Fruit fly (Drosophila melanogaster) whole organism, prepupa: ENCODE measurements around the gene Tusp.

ENCODE experiments used
- Blimp-1 ChIP-seq: fragments of 200-800 bp; sonication (Bioruptor generic); optimal IDR thresholded peaks from 3 replicates; lab custom pipeline; 2017; ENCODE audit warnings: missing biosample characterization, missing genetic modification characterization, mild to moderate bottlenecking, moderate library complexity, missing genetic modification reagents
- CG10631 ChIP-seq: fragments of 200-800 bp; sonication (Bioruptor generic); optimal IDR thresholded peaks from 2 replicates; lab custom pipeline; 2016; ENCODE audit warnings: missing biosample characterization, missing genetic modification characterization
- CG10669 ChIP-seq: fragments of 200-800 bp; sonication (Bioruptor generic); optimal IDR thresholded peaks from 3 replicates; lab custom pipeline; 2018; ENCODE audit warnings: missing biosample characterization, mild to moderate bottlenecking, missing genetic modification characterization, moderate library complexity
- CG11294 ChIP-seq: fragments of 200-800 bp; sonication (Bioruptor generic); IDR thresholded peaks from 2 replicates; pipeline ENCODE4 v1.3.6; 2022; ENCODE audit warnings: missing biosample characterization, missing genetic modification characterization
- CG11902 ChIP-seq: fragments of 200-800 bp; sonication (Bioruptor generic); optimal IDR thresholded peaks from 3 replicates; lab custom pipeline; 2016; ENCODE audit warnings: missing biosample characterization, missing genetic modification characterization
- CG15336 ChIP-seq: fragments of 200-800 bp; sonication (Bioruptor generic); IDR thresholded peaks from 2 replicates; pipeline ENCODE4 v1.3.6; 2022; ENCODE audit warnings: missing biosample characterization, missing genetic modification characterization
- CG16779 ChIP-seq: fragments of 200-800 bp; sonication (Bioruptor generic); optimal IDR thresholded peaks from 3 replicates; lab custom pipeline; 2017; ENCODE audit warnings: missing biosample characterization, mild to moderate bottlenecking, missing genetic modification characterization
- CG3032 ChIP-seq: fragments of 200-800 bp; optimal IDR thresholded peaks from 2 replicates; lab custom pipeline; 2019; ENCODE audit warnings: missing biosample characterization, mild to moderate bottlenecking, missing genetic modification characterization, moderate library complexity
- CG34406 ChIP-seq: fragments of 200-800 bp; sonication (Bioruptor generic); optimal IDR thresholded peaks from 3 replicates; lab custom pipeline; 2016; ENCODE audit warnings: missing biosample characterization, missing genetic modification characterization
- CG4318 ChIP-seq: fragments of 200-800 bp; sonication (Bioruptor generic); optimal IDR thresholded peaks from 3 replicates; lab custom pipeline; 2017; ENCODE audit warnings: missing biosample characterization, mild to moderate bottlenecking, missing genetic modification characterization
- CG6163 ChIP-seq: fragments of 200-800 bp; sonication (Bioruptor generic); IDR thresholded peaks from 3 replicates; pipeline ENCODE4 v1.3.6; 2022; ENCODE audit warnings: missing biosample characterization, missing genetic modification characterization
- CG6276 ChIP-seq: fragments of 200-800 bp; sonication (Bioruptor generic); optimal IDR thresholded peaks from 2 replicates; lab custom pipeline; 2017; ENCODE audit warnings: missing biosample characterization, mild to moderate bottlenecking, missing genetic modification characterization
- CG6792 ChIP-seq: fragments of 200-800 bp; sonication (Bioruptor generic); optimal IDR thresholded peaks from 3 replicates; lab custom pipeline; 2016; ENCODE audit warnings: missing biosample characterization, missing genetic modification characterization
- CG6854 ChIP-seq: fragments of 200-800 bp; sonication (Bioruptor generic); optimal IDR thresholded peaks from 2 replicates; lab custom pipeline; 2017; ENCODE audit warnings: missing biosample characterization, mild to moderate bottlenecking, missing genetic modification characterization
- CG8119 ChIP-seq: fragments of 200-800 bp; sonication (Bioruptor generic); IDR thresholded peaks from 3 replicates; pipeline ENCODE4 v1.3.6; 2022; ENCODE audit warnings: missing biosample characterization, missing genetic modification characterization
- CG9139 ChIP-seq: fragments of 200-800 bp; sonication (Bioruptor generic); optimal IDR thresholded peaks from 3 replicates; lab custom pipeline; 2017; ENCODE audit warnings: missing biosample characterization, mild to moderate bottlenecking, missing genetic modification characterization
- Eip78C ChIP-seq: fragments of 200-800 bp; sonication (Bioruptor generic); peaks from one replicate; lab custom pipeline; 2016; ENCODE audit warnings: missing biosample characterization, missing genetic modification characterization
- Eip93F ChIP-seq: fragments of 200-800 bp; sonication (Bioruptor generic); optimal IDR thresholded peaks from 2 replicates; lab custom pipeline; 2016; ENCODE audit warnings: missing biosample characterization, mild to moderate bottlenecking, missing genetic modification characterization
- Ets96B ChIP-seq: fragments of 200-800 bp; optimal IDR thresholded peaks from 2 replicates; lab custom pipeline; 2019; ENCODE audit warnings: missing biosample characterization, mild to moderate bottlenecking, missing genetic modification characterization, moderate library complexity
- Gug ChIP-seq: fragments of 200-800 bp; sonication (Bioruptor generic); IDR thresholded peaks from 2 replicates; pipeline ENCODE4 v1.3.6; 2022; ENCODE audit warnings: missing biosample characterization, missing genetic modification characterization
- Hr38 ChIP-seq: sonication (Bioruptor generic); optimal IDR thresholded peaks from 2 replicates; lab custom pipeline; 2016; ENCODE audit warnings: missing biosample characterization, missing genetic modification characterization
- Hr39 ChIP-seq: fragments of 200-800 bp; sonication (Bioruptor generic); optimal IDR thresholded peaks from 2 replicates; lab custom pipeline; 2016; ENCODE audit warnings: missing biosample characterization, missing genetic modification characterization
- Hr4 ChIP-seq: fragments of 200-800 bp; sonication (Bioruptor generic); optimal IDR thresholded peaks from 3 replicates; lab custom pipeline; 2016; ENCODE audit warnings: missing biosample characterization, missing genetic modification characterization
- Sox102F ChIP-seq: fragments of 200-800 bp; sonication (Bioruptor generic); optimal IDR thresholded peaks from 2 replicates; lab custom pipeline; 2016; ENCODE audit warnings: missing biosample characterization, mild to moderate bottlenecking, missing genetic modification characterization
- Sox15 ChIP-seq: fragments of 200-800 bp; sonication (Bioruptor generic); optimal IDR thresholded peaks from 3 replicates; lab custom pipeline; 2016; ENCODE audit warnings: missing biosample characterization, missing genetic modification characterization
- achi ChIP-seq: fragments of 200-800 bp; sonication (Bioruptor generic); optimal IDR thresholded peaks from 3 replicates; lab custom pipeline; 2016; ENCODE audit warnings: missing biosample characterization, missing genetic modification characterization
- cyc ChIP-seq: fragments of 200-800 bp; sonication (Bioruptor generic); optimal IDR thresholded peaks from 3 replicates; lab custom pipeline; 2016; ENCODE audit warnings: missing biosample characterization, missing genetic modification characterization
- eg ChIP-seq: fragments of 200-800 bp; sonication (Bioruptor generic); IDR thresholded peaks from 3 replicates; pipeline ENCODE4 v1.3.6; 2022; ENCODE audit warnings: missing biosample characterization, missing genetic modification characterization
- esn ChIP-seq: fragments of 200-800 bp; sonication (Bioruptor generic); optimal IDR thresholded peaks from 2 replicates; lab custom pipeline; 2016; ENCODE audit warnings: missing biosample characterization, mild to moderate bottlenecking, missing genetic modification characterization, moderate library complexity
- fd59A ChIP-seq: fragments of 200-800 bp; sonication (Bioruptor generic); optimal IDR thresholded peaks from 2 replicates; lab custom pipeline; 2017; ENCODE audit warnings: missing biosample characterization, mild to moderate bottlenecking, missing genetic modification characterization, missing genetic modification reagents
- fd85E ChIP-seq: fragments of 200-800 bp; sonication (Bioruptor generic); optimal IDR thresholded peaks from 3 replicates; lab custom pipeline; 2016; ENCODE audit warnings: missing biosample characterization, missing genetic modification characterization
- fkh ChIP-seq: fragments of 200-800 bp; sonication (Bioruptor generic); optimal IDR thresholded peaks from 3 replicates; lab custom pipeline; 2017; ENCODE audit warnings: missing biosample characterization, mild to moderate bottlenecking, missing genetic modification characterization, moderate library complexity
- lz ChIP-seq: fragments of 200-800 bp; sonication (Bioruptor generic); optimal IDR thresholded peaks from 3 replicates; lab custom pipeline; 2016; ENCODE audit warnings: missing biosample characterization, missing genetic modification characterization
- pdm3 ChIP-seq: fragments of 200-800 bp; sonication (Bioruptor generic); optimal IDR thresholded peaks from 3 replicates; lab custom pipeline; 2016; ENCODE audit warnings: missing biosample characterization, missing genetic modification characterization
- salr ChIP-seq, 2 experiments: fragments of 200-800 bp; sonication (Bioruptor generic); optimal IDR thresholded peaks; 3 replicates each; lab custom pipeline; 2016 to 2018; ENCODE audit warnings: missing biosample characterization in 2 of 2, missing genetic modification characterization in 2 of 2, mild to moderate bottlenecking in 1 of 2
- spab ChIP-seq: fragments of 200-800 bp; sonication (Bioruptor generic); optimal IDR thresholded peaks from 2 replicates; lab custom pipeline; 2017; ENCODE audit warnings: missing biosample characterization, mild to moderate bottlenecking, missing genetic modification characterization, missing genetic modification reagents
- ss ChIP-seq, 2 experiments: fragments of 200-800 bp; sonication (Bioruptor generic); optimal IDR thresholded peaks; 2 replicates in 1 of 2; 3 replicates in 1 of 2; lab custom pipeline; 2017 to 2018; ENCODE audit warnings: mild to moderate bottlenecking in 2 of 2, missing biosample characterization in 2 of 2, missing genetic modification characterization in 2 of 2, moderate library complexity in 1 of 2
- svp ChIP-seq: fragments of 200-800 bp; sonication (Bioruptor generic); peaks from one replicate; lab custom pipeline; 2016; ENCODE audit warnings: missing biosample characterization, missing genetic modification characterization
- topi ChIP-seq: fragments of 200-800 bp; sonication (Bioruptor generic); optimal IDR thresholded peaks from 3 replicates; lab custom pipeline; 2016; ENCODE audit warnings: missing biosample characterization, missing genetic modification characterization
- vri ChIP-seq: fragments of 200-800 bp; sonication (Bioruptor generic); optimal IDR thresholded peaks from 3 replicates; lab custom pipeline; 2016; ENCODE audit warnings: missing biosample characterization, mild to moderate bottlenecking, missing genetic modification characterization

The Tusp gene

dm6 chr3R:27569706-27570105 lies 38.0 kb upstream of the Tusp start (continued):
- TF ChIP-seq CG10669 (GFP tag; lab: Kevin White, UChicago): peak; percentile 82
- peak; percentile 67 for TF ChIP-seq CG3032
- no peak for TF ChIP-seq Sox102F (GFP tag; lab: Kevin White, UChicago)
- peak; percentile 81 for TF ChIP-seq Ets96B (tag; lab: Kevin White, UChicago)
- peak; percentile 69 for TF ChIP-seq vri (GFP tag; lab: Kevin White, UChicago)
- TF ChIP-seq CG11294 (GFP tag; lab: Robert Waterston, UW): peak; percentile 93
- peak; percentile 95 for TF ChIP-seq topi (GFP tag; lab: Kevin White, UChicago)
- TF ChIP-seq CG6854 (GFP tag; lab: Kevin White, UChicago): peak; percentile 70
- TF ChIP-seq fd85E (GFP tag; lab: Kevin White, UChicago): peak; percentile 80
- TF ChIP-seq ss (GFP tag; optimal IDR thresholded peaks at IDR 0.05; lab: Kevin White, UChicago): peak in 1 of 2 experiments; percentile 81
- peak; percentile 94 for TF ChIP-seq CG6276
- TF ChIP-seq CG34406 (GFP tag; lab: Kevin White, UChicago): no peak
- TF ChIP-seq Hr4: peak; percentile 96
- TF ChIP-seq Eip78C (GFP tag; lab: Kevin White, UChicago): peak; percentile 98

DNA sequence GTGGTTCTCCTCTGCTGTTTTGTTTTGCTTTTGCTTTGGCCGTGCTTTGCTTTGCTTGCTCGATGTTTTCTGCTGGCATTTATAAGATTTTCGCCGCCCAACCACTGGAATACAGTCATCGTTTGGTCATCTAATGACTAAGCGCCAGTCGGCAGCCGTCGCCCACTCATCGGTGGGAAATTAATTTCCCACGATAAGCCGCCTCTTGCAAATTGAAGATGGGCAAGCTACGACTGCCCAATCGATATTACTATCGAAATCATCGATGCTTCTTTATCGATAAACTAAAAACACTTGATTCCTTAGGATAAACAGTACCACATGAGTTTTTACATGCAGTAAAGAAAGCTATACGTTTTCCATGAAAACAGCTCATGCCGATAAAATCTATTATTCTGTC lies 37.0 kb upstream of the Tusp start:
- TF ChIP-seq fd59A (no peak), CG8119 (GFP tag; lab: Robert Waterston, UW) (no peak), CG4318 (no peak), CG10631 (GFP tag; lab: Kevin White, UChicago) (no peak), CG15336 (GFP tag; lab: Robert Waterston, UW) (no peak), esn (no peak), svp (GFP tag; lab: Kevin White, UChicago) (no peak), lz (GFP tag; lab: Kevin White, UChicago) (no peak), Ets96B (tag; lab: Kevin White, UChicago) (no peak), CG6276 (no peak), CG34406 (GFP tag; lab: Kevin White, UChicago) (no peak), Eip78C (GFP tag; lab: Kevin White, UChicago) (no peak), achi (GFP tag; lab: Kevin White, UChicago) (no peak), ss (GFP tag; optimal IDR thresholded peaks at IDR 0.05; lab: Kevin White, UChicago) (no peak), CG6792 (no peak), CG16779 (tag; lab: Kevin White, UChicago) (no peak), eg (GFP tag; lab: Robert Waterston, UW) (no peak), CG11902 (GFP tag; lab: Kevin White, UChicago) (no peak), fkh (GFP tag; lab: Kevin White, UChicago) (no peak)

DNA sequence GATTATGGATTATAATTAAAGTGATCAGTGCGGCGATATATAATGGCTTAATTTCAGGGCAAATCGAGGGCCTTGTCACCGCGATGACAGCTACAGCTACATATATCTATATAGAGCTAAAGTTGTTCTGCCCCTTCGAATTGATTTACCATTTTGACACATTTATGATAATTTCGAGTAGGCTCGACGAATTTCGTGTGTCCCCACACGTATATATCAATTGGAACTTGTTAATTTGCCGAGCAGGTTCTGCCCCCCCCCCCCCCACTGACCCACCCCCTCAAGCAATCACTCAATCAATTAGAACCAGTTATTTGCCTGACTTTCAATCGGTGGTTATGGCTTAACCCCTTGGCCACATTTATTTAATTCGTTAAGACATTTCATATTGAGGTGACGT lies 28.3 kb upstream of the Tusp start:
- TF ChIP-seq Ets96B (tag; lab: Kevin White, UChicago) (no peak), fkh (GFP tag; lab: Kevin White, UChicago) (peak; percentile 29)

dm6 chr3R:27580274-27581011 lies 27.2 kb upstream of the Tusp start:
- TF ChIP-seq CG6854 (GFP tag; lab: Kevin White, UChicago) (peak; percentile 27), CG6792 (no peak), fkh (GFP tag; lab: Kevin White, UChicago) (peak; percentile 28), vri (GFP tag; lab: Kevin White, UChicago) (peak; percentile 31), svp (GFP tag; lab: Kevin White, UChicago) (peak; percentile 72)

- no peak for TF ChIP-seq Blimp-1 (GFP tag; lab: Kevin White, UChicago)
- TF ChIP-seq CG6163: no peak
- no peak for TF ChIP-seq fkh (GFP tag; lab: Kevin White, UChicago)
- no peak for TF ChIP-seq Gug (GFP tag; lab: Robert Waterston, UW)
- TF ChIP-seq Sox15 (GFP tag; lab: Kevin White, UChicago): peak; percentile 30
- peak; percentile 83 for TF ChIP-seq CG6276
- peak; percentile 81 for TF ChIP-seq CG6854 (GFP tag; lab: Kevin White, UChicago)
- peak; percentile 52 for TF ChIP-seq spab (GFP tag; lab: Kevin White, UChicago)
- TF ChIP-seq CG9139 (GFP tag; lab: Kevin White, UChicago): peak; percentile 64
- TF ChIP-seq Hr39 (GFP tag; lab: Kevin White, UChicago): peak; percentile 59
- no peak for TF ChIP-seq Hr38 (GFP tag; lab: Kevin White, UChicago)
- peak; percentile 23 to 62 for TF ChIP-seq salr (GFP tag; optimal IDR thresholded peaks at IDR 0.05; lab: Kevin White, UChicago)
- no peak for TF ChIP-seq CG8119 (GFP tag; lab: Robert Waterston, UW)
- TF ChIP-seq Hr4: peak; percentile 78
- peak; percentile 78 for TF ChIP-seq pdm3 (GFP tag; lab: Kevin White, UChicago)
- TF ChIP-seq Sox102F (GFP tag; lab: Kevin White, UChicago): peak; percentile 88
- no peak for TF ChIP-seq Eip93F (GFP tag; lab: Kevin White, UChicago)
- TF ChIP-seq ss (GFP tag; optimal IDR thresholded peaks at IDR 0.05; lab: Kevin White, UChicago): peak; percentile 74 to 75
- peak; percentile 59 for TF ChIP-seq cyc
These were observed 26.3 kb upstream of the Tusp start for dm6 chr3R:27581263-27581868.
